Worm (Caenorhabditis elegans) whole organism, late embryonic: Measurements from ENCODE around the gene T04B8.1.
"Not testable (repeated sequence)": the region's sequence is repeated elsewhere in the genome, so short reads cannot be mapped to it uniquely, and the experiment has no call there.

Experiments used
- C08G9.2 ChIP-seq: sonication (generic microtip); optimal IDR thresholded peaks from 2 replicates; lab custom pipeline; 2016; ENCODE audit warnings: mild to moderate bottlenecking, missing genetic modification characterization, moderate library complexity, missing compliant biosample characterization
- C38D4.7 ChIP-seq: fragments of 200-800 bp; sonication (Bioruptor generic); optimal IDR thresholded peaks from 2 replicates; lab custom pipeline; 2018; ENCODE audit warnings: mild to moderate bottlenecking, missing genetic modification characterization, moderate library complexity, missing compliant biosample characterization
- F13H6.1 ChIP-seq: sonication (generic microtip); optimal IDR thresholded peaks from 2 replicates; lab custom pipeline; 2016; ENCODE audit warnings: missing genetic modification characterization, missing compliant biosample characterization
- K09A11.1 ChIP-seq: sonication (generic microtip); optimal IDR thresholded peaks from 2 replicates; lab custom pipeline; 2017; ENCODE audit warnings: antibody characterized with exemption, mild to moderate bottlenecking, missing genetic modification characterization, missing compliant biosample characterization; ENCODE audit not compliant: insufficient read depth
- T23F11.4 ChIP-seq: fragments of 200-800 bp; sonication (Bioruptor generic); optimal IDR thresholded peaks from 2 replicates; lab custom pipeline; 2018; ENCODE audit warnings: mild to moderate bottlenecking, missing genetic modification characterization, missing compliant biosample characterization
- ceh-18 ChIP-seq: sonication (generic microtip); optimal IDR thresholded peaks from 2 replicates; lab custom pipeline; 2016; ENCODE audit warnings: missing genetic modification characterization, missing compliant biosample characterization
- ceh-19 ChIP-seq: fragments of 200-800 bp; sonication (Bioruptor generic); optimal IDR thresholded peaks from 2 replicates; lab custom pipeline; 2018; ENCODE audit warnings: mild to moderate bottlenecking, missing genetic modification characterization, missing compliant biosample characterization
- ceh-24 ChIP-seq: sonication (generic microtip); optimal IDR thresholded peaks from 2 replicates; lab custom pipeline; 2016; ENCODE audit warnings: mild to moderate bottlenecking, missing genetic modification characterization, missing compliant biosample characterization
- ceh-30 ChIP-seq: fragments of 150-350 bp; optimal IDR thresholded peaks from 2 replicates; lab custom pipeline; 2014; ENCODE audit warnings: missing biosample characterization, missing genetic modification characterization
- ceh-31 ChIP-seq: sonication (generic microtip); optimal IDR thresholded peaks from 2 replicates; lab custom pipeline; 2016; ENCODE audit warnings: missing genetic modification characterization, missing compliant biosample characterization
- ceh-45 ChIP-seq: fragments of 200-800 bp; sonication (Bioruptor generic); IDR thresholded peaks from 2 replicates; pipeline ENCODE4 v1.3.6; 2022; ENCODE audit warnings: missing genetic modification reagents, missing genetic modification characterization, missing compliant biosample characterization
- ceh-48 ChIP-seq: sonication (generic microtip); optimal IDR thresholded peaks from 2 replicates; lab custom pipeline; 2016; ENCODE audit warnings: missing genetic modification characterization, inconsistent platforms, missing compliant biosample characterization
- ceh-6 ChIP-seq: fragments of 200-800 bp; sonication (Bioruptor generic); optimal IDR thresholded peaks from 2 replicates; lab custom pipeline; 2018; ENCODE audit warnings: mild to moderate bottlenecking, missing genetic modification characterization, missing compliant biosample characterization
- che-1 ChIP-seq: sonication (generic microtip); optimal IDR thresholded peaks from 2 replicates; lab custom pipeline; 2016; ENCODE audit warnings: mild to moderate bottlenecking, missing genetic modification characterization, missing compliant biosample characterization
- dve-1 ChIP-seq: sonication (generic microtip); optimal IDR thresholded peaks from 2 replicates; lab custom pipeline; 2017; ENCODE audit warnings: antibody characterized with exemption, mild to moderate bottlenecking, missing genetic modification characterization, missing compliant biosample characterization
- elt-2 ChIP-seq: sonication (generic microtip); optimal IDR thresholded peaks from 2 replicates; lab custom pipeline; 2016; ENCODE audit warnings: missing genetic modification reagents, missing genetic modification characterization, missing compliant biosample characterization
- elt-4 ChIP-seq: sonication (generic microtip); optimal IDR thresholded peaks from 2 replicates; lab custom pipeline; 2016; ENCODE audit warnings: missing genetic modification characterization, missing compliant biosample characterization
- ets-4 ChIP-seq: sonication (generic microtip); optimal IDR thresholded peaks from 2 replicates; lab custom pipeline; 2016; ENCODE audit warnings: missing genetic modification characterization, missing compliant biosample characterization
- fax-1 ChIP-seq: sonication (generic microtip); optimal IDR thresholded peaks from 2 replicates; lab custom pipeline; 2016; ENCODE audit warnings: missing genotype, missing genetic modification characterization, missing compliant biosample characterization
- fkh-10 ChIP-seq: fragments of 150-350 bp; optimal IDR thresholded peaks from 2 replicates; lab custom pipeline; 2014; ENCODE audit warnings: missing biosample characterization, missing genetic modification reagents, missing genetic modification characterization
- hlh-15 ChIP-seq: sonication (generic microtip); optimal IDR thresholded peaks from 2 replicates; lab custom pipeline; 2016; ENCODE audit warnings: missing genetic modification characterization, missing compliant biosample characterization
- hlh-30 ChIP-seq: sonication (generic microtip); optimal IDR thresholded peaks from 2 replicates; lab custom pipeline; 2017; ENCODE audit warnings: antibody characterized with exemption, missing genetic modification characterization, missing compliant biosample characterization; ENCODE audit not compliant: insufficient read depth
- nfya-1 ChIP-seq: sonication (generic microtip); optimal IDR thresholded peaks from 2 replicates; lab custom pipeline; 2017; ENCODE audit warnings: missing genetic modification characterization, mild to moderate bottlenecking, missing compliant biosample characterization, antibody characterized with exemption, moderate library complexity
- odd-2 ChIP-seq: sonication (generic microtip); optimal IDR thresholded peaks from 2 replicates; lab custom pipeline; 2017; ENCODE audit warnings: antibody characterized with exemption, mild to moderate bottlenecking, missing genetic modification characterization, missing compliant biosample characterization
- pat-9 ChIP-seq: fragments of 200-800 bp; sonication (Bioruptor generic); optimal IDR thresholded peaks from 2 replicates; lab custom pipeline; 2018; ENCODE audit warnings: mild to moderate bottlenecking, missing genetic modification characterization, moderate library complexity, missing compliant biosample characterization
- pax-1 ChIP-seq: fragments of 150-350 bp; optimal IDR thresholded peaks from 2 replicates; lab custom pipeline; 2014; ENCODE audit warnings: missing biosample characterization, missing genetic modification characterization
- pha-4 ChIP-seq: fragments of 150-350 bp; optimal IDR thresholded peaks from 2 replicates; lab custom pipeline; 2018; ENCODE audit warnings: missing biosample characterization, missing genetic modification reagents, missing genetic modification characterization
- pqm-1 ChIP-seq: sonication (generic microtip); optimal IDR thresholded peaks from 2 replicates; lab custom pipeline; 2016; ENCODE audit warnings: missing genetic modification characterization, missing compliant biosample characterization
- pros-1 ChIP-seq: fragments of 150-350 bp; optimal IDR thresholded peaks from 2 replicates; lab custom pipeline; 2014; ENCODE audit warnings: missing biosample characterization, missing genetic modification reagents, missing genetic modification characterization
- ref-2 ChIP-seq: sonication (generic microtip); optimal IDR thresholded peaks from 2 replicates; lab custom pipeline; 2016; ENCODE audit warnings: missing genetic modification characterization, missing compliant biosample characterization
- sdc-2 ChIP-seq: sonication (generic microtip); optimal IDR thresholded peaks from 2 replicates; lab custom pipeline; 2016; ENCODE audit warnings: missing genotype, missing genetic modification characterization, missing compliant biosample characterization
- syd-9 ChIP-seq: sonication (generic microtip); optimal IDR thresholded peaks from 2 replicates; lab custom pipeline; 2016; ENCODE audit warnings: mild to moderate bottlenecking, missing genetic modification characterization, moderate library complexity, missing compliant biosample characterization
- unc-3 ChIP-seq, 2 experiments: fragments of 200-800 bp in 1 of 2; sonication (Bioruptor generic) in 1 of 2; sonication (generic microtip) in 1 of 2; conservative IDR thresholded peaks in 1 of 2; optimal IDR thresholded peaks in 1 of 2; 2 replicates each; pipeline versions ENCODE4 v1.3.6 to Lab custom; 2016 to 2022; ENCODE audit warnings: missing compliant biosample characterization in 2 of 2, missing genetic modification characterization in 2 of 2, missing genetic modification reagents in 1 of 2
- unc-42 ChIP-seq: sonication (generic microtip); optimal IDR thresholded peaks from 2 replicates; lab custom pipeline; 2016; ENCODE audit warnings: missing genotype, missing genetic modification characterization, missing compliant biosample characterization
- unc-55 ChIP-seq: sonication (generic microtip); optimal IDR thresholded peaks from 2 replicates; lab custom pipeline; 2017; ENCODE audit warnings: missing biosample characterization, missing genetic modification reagents, missing genetic modification characterization

Gene T04B8.1

DNA sequence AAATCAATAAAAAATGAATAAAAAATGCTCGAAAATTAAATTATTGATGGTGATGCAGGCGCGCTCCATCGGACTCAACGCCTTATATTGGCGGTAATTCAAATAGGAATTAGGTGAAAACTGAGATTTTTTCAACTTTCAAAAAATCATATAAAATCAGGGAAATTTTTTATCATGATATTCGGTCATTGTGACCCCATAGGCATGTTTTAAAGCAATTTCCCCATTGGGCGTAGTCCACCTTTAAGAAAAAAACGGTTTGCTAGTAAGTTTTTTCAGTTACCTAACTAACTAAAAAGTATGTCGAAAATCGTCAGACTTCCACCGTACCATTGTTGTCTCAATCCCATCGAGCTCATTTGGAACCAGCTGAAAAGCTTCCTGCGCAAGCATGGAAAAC is 40.9 kb upstream of the T04B8.1 start, which contains the start of gene W08F4.1:
Gene W08F4.1, plus strand, starts transcription at position 301 of the 400 bp plus-strand sequence.
- TF ChIP-seq pros-1; syd-9 (tag; lab: Kevin White, UChicago); ets-4 (tag; lab: Kevin White, UChicago): not testable (repeated sequence)

DNA sequence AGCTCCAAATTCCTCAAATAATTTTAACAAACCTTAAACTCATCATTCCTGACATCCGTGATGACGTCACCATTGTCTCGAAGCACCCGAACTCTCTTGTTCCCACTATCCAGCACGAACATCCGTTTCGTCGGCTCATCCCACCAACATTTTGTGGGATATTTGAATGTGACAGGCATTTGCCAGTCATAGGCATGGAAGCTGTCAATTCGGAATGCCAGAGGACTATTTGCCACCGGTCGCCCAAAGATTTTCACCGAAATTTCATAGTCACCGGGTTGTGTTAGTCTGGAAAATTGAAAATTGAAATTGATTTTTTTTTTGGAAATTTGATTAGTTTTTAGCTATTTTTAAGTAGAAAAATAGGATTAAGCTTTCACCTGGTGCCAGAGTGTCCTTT is 37.4 kb upstream of the T04B8.1 start:
- TF ChIP-seq F13H6.1 = no peak
- no peak for TF ChIP-seq ceh-6 (GFP tag; lab: Kevin White, UChicago)
- TF ChIP-seq odd-2 (tag; lab: Kevin White, UChicago) = no peak
- no peak for TF ChIP-seq ref-2 (tag; lab: Kevin White, UChicago)
- TF ChIP-seq unc-42 = no peak
- TF ChIP-seq che-1 (tag; lab: Kevin White, UChicago) = no peak
- no peak for TF ChIP-seq ceh-18
- TF ChIP-seq unc-3 (GFP tag; conservative IDR thresholded peaks at IDR 0.05; lab: Robert Waterston, UW) = no peak
- no peak for TF ChIP-seq unc-3 (tag; optimal IDR thresholded peaks at IDR 0.05; lab: Kevin White, UChicago)
- no peak for TF ChIP-seq ceh-19 (GFP tag; lab: Kevin White, UChicago)
- no peak for TF ChIP-seq pha-4 (tag; lab: Kevin White, UChicago)
- no peak for TF ChIP-seq elt-2
- no peak for TF ChIP-seq fkh-10 (GFP tag; lab: Kevin White, UChicago)
- no peak for TF ChIP-seq pat-9 (tag; lab: Kevin White, UChicago)
- TF ChIP-seq ceh-30 = no peak
- TF ChIP-seq dve-1 (tag; lab: Kevin White, UChicago) = no peak
- TF ChIP-seq hlh-15 (tag; lab: Kevin White, UChicago) = no peak
- no peak for TF ChIP-seq C08G9.2
- TF ChIP-seq ceh-48 = no peak
- TF ChIP-seq sdc-2 (tag; lab: Kevin White, UChicago) = no peak
- TF ChIP-seq pqm-1 (tag; lab: Kevin White, UChicago) = no peak

DNA sequence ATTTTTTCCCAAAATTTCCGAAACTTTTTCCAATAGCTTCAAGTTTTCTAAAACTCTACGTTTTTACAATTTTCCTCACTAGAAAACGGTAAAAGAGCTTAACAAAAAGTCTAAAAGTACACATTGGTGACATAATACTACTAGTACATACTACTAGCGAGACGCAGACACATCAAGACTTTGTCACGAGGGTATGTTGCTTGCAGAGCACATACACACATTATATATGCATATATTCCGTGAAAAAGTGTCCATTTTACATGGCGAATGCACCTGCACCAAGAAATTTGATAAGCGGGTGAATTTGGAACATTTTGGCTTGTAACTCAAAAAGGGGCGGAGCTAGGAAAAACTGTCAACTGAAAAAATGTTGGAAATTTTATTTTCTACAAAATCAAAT is 32.8 kb upstream of the T04B8.1 start:
- TF ChIP-seq odd-2 (tag; lab: Kevin White, UChicago) (no peak), ceh-31 (tag; lab: Kevin White, UChicago) (peak; percentile 31), pax-1 (tag; lab: Kevin White, UChicago) (no peak), hlh-30 (peak; percentile 93), sdc-2 (tag; lab: Kevin White, UChicago) (no peak), unc-55 (GFP tag; lab: Kevin White, UChicago) (peak; percentile 35), ets-4 (tag; lab: Kevin White, UChicago) (no peak), K09A11.1 (tag; lab: Kevin White, UChicago) (no peak), nfya-1 (tag; lab: Kevin White, UChicago) (peak; percentile 19)

DNA sequence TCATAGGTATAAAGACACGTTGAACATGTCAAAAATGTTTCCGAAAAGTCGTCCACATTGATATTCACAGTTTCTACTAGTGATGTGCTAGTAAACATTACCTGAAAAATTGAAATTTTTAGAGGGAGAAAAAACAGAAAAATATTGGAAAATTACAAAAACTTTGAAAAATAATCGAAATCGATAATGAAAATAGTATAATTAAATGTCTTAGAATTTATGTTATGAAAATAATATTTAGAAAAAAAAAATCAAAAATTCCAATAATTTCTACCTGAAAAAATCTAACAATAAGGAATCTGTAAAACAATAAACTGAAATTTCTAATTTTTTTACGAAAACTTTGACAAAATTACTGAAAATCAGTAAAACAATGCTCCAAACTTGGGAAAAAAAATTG is 32.1 kb upstream of the T04B8.1 start, which contains the start of gene nhl-3:
Gene nhl-3, minus strand, starts transcription at position 101 of the 400 bp plus-strand sequence.
- TF ChIP-seq fax-1 (tag; lab: Kevin White, UChicago) (no peak), C38D4.7 (no peak), ceh-45 (GFP tag; lab: Robert Waterston, UW) (no peak), elt-4 (no peak), hlh-15 (tag; lab: Kevin White, UChicago) (no peak), ceh-24 (tag; lab: Kevin White, UChicago) (no peak), T23F11.4 (GFP tag; lab: Kevin White, UChicago) (no peak), pros-1 (no peak), fkh-10 (GFP tag; lab: Kevin White, UChicago) (no peak)
